Fruit fly (Drosophila melanogaster): Measurements from ENCODE around the gene CG17600.

dm6 chrX:22544222-22544621 lies 29.2 kb downstream of the CG17600 start, which contains the start of gene Cluap1:
- TF ChIP-seq CG8478 (optimal IDR thresholded peaks at IDR 0.05) (no peak), CTCF (optimal IDR thresholded peaks at IDR 0.05) (no peak)

Data from S2 (cell line).